Worm (Caenorhabditis elegans) whole organism, L3 larva: Measurements from ENCODE around the gene dsh-2.
A peak's percentile ranks its signal among the peaks of the same experiment; 100 is the strongest.

Experiments
- ama-1 ChIP-seq: fragments of 150-350 bp; optimal IDR thresholded peaks from 2 replicates; lab custom pipeline; 2018
- ceh-82 ChIP-seq: fragments of 150-350 bp; optimal IDR thresholded peaks from 2 replicates; lab custom pipeline; 2014; ENCODE audit warnings: missing biosample characterization, missing genetic modification characterization
- ceh-9 ChIP-seq: sonication (generic microtip); optimal IDR thresholded peaks from 2 replicates; lab custom pipeline; 2018; ENCODE audit warnings: missing biosample characterization, missing genetic modification characterization
- hmg-11 ChIP-seq: sonication (generic microtip); optimal IDR thresholded peaks from 2 replicates; lab custom pipeline; 2016; ENCODE audit warnings: missing genetic modification characterization, missing compliant biosample characterization
- mml-1 ChIP-seq: fragments of 150-350 bp; sonication (generic microtip); optimal IDR thresholded peaks from 3 replicates; lab custom pipeline; 2014; ENCODE audit warnings: missing biosample characterization, missing genetic modification characterization
- nhr-11 ChIP-seq: fragments of 150-350 bp; optimal IDR thresholded peaks from 2 replicates; lab custom pipeline; 2014; ENCODE audit warnings: missing biosample characterization, missing genetic modification characterization
- nhr-237 ChIP-seq: fragments of 150-350 bp; optimal IDR thresholded peaks from 2 replicates; lab custom pipeline; 2014; ENCODE audit warnings: missing biosample characterization, missing genetic modification characterization
- nhr-76 ChIP-seq: fragments of 150-350 bp; sonication (generic microtip); optimal IDR thresholded peaks from 5 replicates; lab custom pipeline; 2014; ENCODE audit warnings: missing biosample characterization, missing genetic modification characterization
- unc-39 ChIP-seq: sonication (generic microtip); optimal IDR thresholded peaks from 4 replicates; lab custom pipeline; 2017; ENCODE audit warnings: missing biosample characterization, missing genetic modification characterization
- unc-62 ChIP-seq: fragments of 150-350 bp; sonication (generic microtip); optimal IDR thresholded peaks from 4 replicates; lab custom pipeline; 2014; ENCODE audit warnings: missing biosample characterization, missing genetic modification reagents, missing genetic modification characterization

ce11 chrII:5081124-5081913 is at the start of gene dsh-2:
- TF ChIP-seq unc-39 (tag; lab: Kevin White, UChicago) (no peak), mml-1 (tag; lab: Kevin White, UChicago) (no peak), ama-1 (lab: Kevin White, UChicago) (no peak), nhr-237 (tag; lab: Kevin White, UChicago) (no peak), unc-62 (GFP tag; lab: Kevin White, UChicago) (no peak), nhr-76 (no peak), hmg-11 (peak; percentile 42), ceh-9 (tag; lab: Kevin White, UChicago) (no peak), nhr-11 (tag; lab: Kevin White, UChicago) (no peak), ceh-82 (no peak)
